Fruit fly (Drosophila melanogaster) S2 (cell line): ENCODE data around the gene ImpL1.

Source experiments
- CG8478 ChIP-seq: fragments of >200 bp; optimal IDR thresholded peaks from 2 replicates; lab custom pipeline; 2018
- CTCF ChIP-seq, 2 experiments: fragments of >200 bp; optimal IDR thresholded peaks; 2 replicates each; lab custom pipeline; 2018

ImpL1 gene

DNA sequence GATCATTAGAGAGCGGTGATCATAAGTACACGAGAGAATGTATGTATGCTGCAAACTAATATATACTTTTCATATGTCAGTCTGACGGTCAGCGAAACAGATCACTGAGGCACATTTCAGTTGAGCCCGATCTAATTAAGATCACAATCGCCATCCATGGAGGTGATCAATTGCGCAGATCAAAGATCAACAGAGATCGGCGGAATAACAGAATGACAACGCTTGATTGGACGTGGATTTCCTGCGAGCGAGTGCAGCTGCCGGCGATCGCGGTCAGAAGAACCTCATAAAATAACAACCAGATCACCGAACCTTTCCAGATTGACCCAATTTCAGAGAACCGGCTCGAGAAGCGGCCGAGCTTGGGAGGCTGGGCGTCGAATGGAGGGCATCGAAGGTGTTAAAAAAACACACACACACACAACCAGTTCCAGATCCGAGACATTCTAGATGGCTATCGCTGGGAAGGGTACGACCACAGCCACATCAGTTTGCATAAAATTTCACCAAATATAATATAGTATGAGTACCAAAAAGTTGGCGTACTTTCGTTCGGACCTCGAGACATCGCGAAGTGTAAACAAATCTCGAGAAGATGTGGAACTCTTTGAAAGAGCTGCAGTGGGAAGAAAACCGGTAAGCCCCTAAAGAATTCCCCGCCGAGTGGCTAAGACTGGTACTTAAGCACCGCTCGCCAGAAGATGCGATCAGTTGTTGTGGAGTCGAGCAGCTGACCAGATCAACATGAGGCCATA is at the start of gene ImpL1:
TSS of gene ImpL1 (plus strand) at position 705 of the 755 bp plus-strand sequence.
- TF ChIP-seq CG8478 (lab: Kevin White, UChicago) = no peak
- TF ChIP-seq CTCF (optimal IDR thresholded peaks at IDR 0.05; lab: Kevin White, UChicago) = no peak

DNA sequence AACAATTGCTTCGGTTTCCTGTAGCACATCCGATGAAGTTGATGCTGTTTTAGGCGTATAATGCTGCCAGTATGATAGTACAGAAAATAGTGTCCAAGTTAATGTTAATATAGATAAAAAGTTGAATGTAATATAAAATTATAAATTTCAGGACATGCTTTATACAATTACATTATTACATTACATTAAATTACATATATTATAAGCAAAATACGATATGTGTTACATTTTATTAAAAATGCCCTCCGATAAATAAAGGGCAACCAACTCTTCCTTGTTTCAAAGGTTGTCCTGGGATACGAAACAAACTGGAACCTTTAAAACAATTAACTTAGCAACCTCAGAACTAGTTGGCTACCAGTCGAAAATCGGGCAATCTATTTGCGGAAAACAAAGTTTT is 33.8 kb upstream of the ImpL1 start, which contains the start of gene CG17687:
TSS of gene CG17687 (plus strand) at position 301 of the 400 bp plus-strand sequence.
- TF ChIP-seq CG8478 (lab: Kevin White, UChicago) (no peak), CTCF (optimal IDR thresholded peaks at IDR 0.05; lab: Kevin White, UChicago) (no peak)

dm6 chr3L:13356084-13356693 is 26.4 kb upstream of the ImpL1 start, which contains the start of gene Nplp2:
Nplp2 (plus strand) TSS chr3L:13356376.
- TF ChIP-seq CTCF (optimal IDR thresholded peaks at IDR 0.05; lab: Kevin White, UChicago) (no peak), CG8478 (lab: Kevin White, UChicago) (no peak)

- no peak for TF ChIP-seq CTCF (optimal IDR thresholded peaks at IDR 0.05; lab: Kevin White, UChicago)
- no peak for TF ChIP-seq CG8478 (lab: Kevin White, UChicago)
These were observed 4.9 kb upstream of the ImpL1 start, which contains the start of gene CG14111 for dm6 chr3L:13377657-13378056. CG14111 (plus strand) TSS chr3L:13377957.

- TF ChIP-seq CG8478 (lab: Kevin White, UChicago) (no peak), CTCF (optimal IDR thresholded peaks at IDR 0.05; lab: Kevin White, UChicago) (no peak)
These were observed 4.4 kb upstream of the ImpL1 start, which contains the start of gene SNCF for dm6 chr3L:13378202-13378601. SNCF (plus strand) TSS chr3L:13378583.

- no peak for TF ChIP-seq CG8478 (lab: Kevin White, UChicago)
These were observed 1.4 kb upstream of the ImpL1 start, which contains the start of gene CG14107 for dm6 chr3L:13381160-13381559. CG14107 (minus strand) TSS chr3L:13381346.

dm6 chr3L:13384489-13384888 is 1.9 kb downstream of the ImpL1 start, which contains the start of gene CG14110:
CG14110 (plus strand) TSS chr3L:13384789.
- no peak for TF ChIP-seq CTCF (optimal IDR thresholded peaks at IDR 0.05; lab: Kevin White, UChicago)
- no peak for TF ChIP-seq CG8478 (lab: Kevin White, UChicago)

- peak; percentile 33 to 54 for TF ChIP-seq CTCF (optimal IDR thresholded peaks at IDR 0.05; lab: Kevin White, UChicago)
- no peak for TF ChIP-seq CG8478 (lab: Kevin White, UChicago)
These were observed 5.0 kb downstream of the ImpL1 start, which contains the start of gene CG10171 for dm6 chr3L:13387608-13388007. CG10171 (minus strand) TSS chr3L:13387907.

dm6 chr3L:13389834-13390233 is 7.3 kb downstream of the ImpL1 start, which contains the start of gene Poc1:
Poc1 (minus strand) TSS chr3L:13390006.
- TF ChIP-seq CTCF (optimal IDR thresholded peaks at IDR 0.05; lab: Kevin White, UChicago) (peak; percentile 91 to 92), CG8478 (lab: Kevin White, UChicago) (no peak)

DNA sequence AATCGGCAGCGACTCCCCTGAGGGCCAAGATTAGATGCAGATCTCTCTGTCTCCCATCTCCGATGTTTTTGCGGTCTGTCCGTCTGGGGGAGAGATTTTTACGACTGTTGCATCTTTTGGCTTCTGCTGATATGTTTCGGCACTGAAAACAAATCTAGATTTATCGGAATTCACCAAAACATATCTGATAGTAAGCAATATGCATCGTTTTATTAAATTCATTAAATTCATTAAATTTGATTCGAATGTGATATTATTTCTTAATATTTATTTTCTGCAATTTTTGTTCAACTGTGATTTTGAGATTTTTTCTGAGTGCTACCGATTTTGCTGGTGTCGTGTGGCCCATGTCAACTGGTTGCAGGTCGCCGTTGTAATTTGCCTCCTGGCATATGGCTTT is 11.0 kb downstream of the ImpL1 start:
- TF ChIP-seq CG8478 (lab: Kevin White, UChicago) = no peak
- no peak for TF ChIP-seq CTCF (optimal IDR thresholded peaks at IDR 0.05; lab: Kevin White, UChicago)

DNA sequence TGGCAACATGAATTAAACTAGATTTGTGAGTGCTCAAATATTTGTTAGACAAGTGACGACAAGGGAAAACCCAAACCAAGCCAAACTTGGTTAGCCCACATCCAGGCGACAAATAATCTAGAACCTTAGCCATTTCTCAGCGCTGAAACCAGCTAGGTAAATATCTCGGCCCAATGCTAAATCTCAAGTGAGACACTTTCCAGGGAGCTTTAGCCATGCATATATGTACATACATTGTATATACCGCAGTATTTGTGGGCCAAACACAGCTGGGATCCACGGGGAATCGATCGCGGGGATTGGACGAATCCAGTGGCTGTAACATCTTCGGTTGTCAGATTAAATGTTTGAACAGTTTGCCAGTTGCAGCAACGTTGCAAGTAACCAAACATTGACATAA is 15.1 kb downstream of the ImpL1 start:
- TF ChIP-seq CG8478 (lab: Kevin White, UChicago) (no peak), CTCF (optimal IDR thresholded peaks at IDR 0.05; lab: Kevin White, UChicago) (no peak)

DNA sequence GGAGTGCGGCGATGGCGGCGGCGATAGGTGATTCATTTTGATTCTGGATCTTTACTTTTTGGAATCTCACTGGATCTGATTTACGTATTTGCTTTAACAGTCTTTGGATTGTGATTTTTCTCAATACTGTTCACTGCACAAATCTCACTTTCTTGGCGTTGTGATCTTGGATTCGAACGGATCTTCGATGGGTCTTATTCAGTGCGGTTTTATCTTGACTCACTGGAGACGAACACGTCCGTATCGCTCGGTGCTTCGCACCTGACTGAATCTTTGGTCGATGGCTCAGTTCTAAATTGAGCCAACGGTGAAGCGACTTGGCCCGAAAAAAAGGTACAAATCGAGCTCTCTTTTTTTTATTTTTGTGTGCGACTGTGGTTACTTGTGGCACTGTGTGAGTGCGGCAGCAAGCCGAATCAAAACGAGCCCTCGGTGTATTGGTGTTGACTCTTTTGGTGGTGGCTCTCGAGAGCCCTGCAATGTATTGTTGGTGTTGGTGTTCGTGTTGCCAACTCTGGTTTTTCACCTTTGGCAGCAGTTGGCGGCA is 18.4 kb downstream of the ImpL1 start, which contains the start of gene sens:
TSS of gene sens (minus strand) at position 254 of the 547 bp plus-strand sequence.
- TF ChIP-seq CG8478 (lab: Kevin White, UChicago) = no peak

DNA sequence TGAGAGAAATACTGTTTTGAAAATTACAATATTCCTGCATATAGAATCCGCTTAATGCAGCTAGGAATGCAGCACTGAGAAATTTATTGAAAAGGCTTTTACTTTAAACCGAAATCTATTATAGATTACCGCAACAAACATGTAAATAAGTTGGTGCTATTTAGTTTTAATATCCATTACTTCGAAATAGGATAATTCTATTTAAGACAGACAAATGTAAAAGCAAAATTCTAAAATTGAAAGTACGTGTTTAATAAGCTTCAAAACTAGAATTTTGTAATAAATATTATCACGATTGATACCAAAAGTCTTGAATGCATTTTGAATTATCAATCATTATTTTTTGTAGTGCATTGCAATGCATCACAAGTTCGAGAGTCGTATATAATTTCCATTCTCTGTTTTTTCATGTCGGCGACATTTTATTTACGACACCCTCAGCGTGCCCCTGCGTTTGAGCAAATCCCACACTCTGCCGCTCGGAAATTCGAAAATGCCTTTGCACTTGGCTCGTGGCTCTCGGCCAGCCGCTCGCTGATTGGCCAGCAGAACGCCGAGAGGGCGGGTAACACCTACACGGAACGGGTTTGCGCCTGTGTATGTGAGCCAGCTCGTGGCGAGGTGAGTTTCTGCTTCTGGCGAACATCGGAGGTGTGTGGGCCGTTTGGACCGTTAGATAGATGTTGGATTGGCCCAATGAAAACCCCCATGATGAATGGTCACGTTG is 20.7 kb downstream of the ImpL1 start:
- TF ChIP-seq CG8478 (lab: Kevin White, UChicago) (no peak), CTCF (optimal IDR thresholded peaks at IDR 0.05; lab: Kevin White, UChicago) (no peak)

- TF ChIP-seq CTCF (optimal IDR thresholded peaks at IDR 0.05; lab: Kevin White, UChicago) (no peak), CG8478 (lab: Kevin White, UChicago) (no peak)
These were observed 24.3 kb downstream of the ImpL1 start for dm6 chr3L:13406873-13407272.
